Fruit fly (Drosophila melanogaster) whole organism, embryonic: ENCODE measurements around the gene CG42814.
A peak's percentile ranks its signal among the peaks of the same experiment; 100 is the strongest.

Experiments
- Bteb2 ChIP-seq: fragments of 200-800 bp; sonication (Bioruptor generic); optimal IDR thresholded peaks from 2 replicates; lab custom pipeline; 2016; ENCODE audit warnings: missing biosample characterization, missing genetic modification characterization
- CG10431 ChIP-seq: fragments of 200-800 bp; sonication (Bioruptor generic); optimal IDR thresholded peaks from 3 replicates; lab custom pipeline; 2018; ENCODE audit warnings: missing biosample characterization, mild to moderate bottlenecking, missing genetic modification characterization
- CG11085 ChIP-seq: fragments of 200-800 bp; sonication (Bioruptor generic); IDR thresholded peaks from 2 replicates; pipeline ENCODE4 v1.3.6; 2022; ENCODE audit warnings: missing biosample characterization, missing genetic modification characterization
- CG12942 ChIP-seq: fragments of 200-800 bp; sonication (Bioruptor generic); optimal IDR thresholded peaks from 3 replicates; lab custom pipeline; 2016; ENCODE audit warnings: missing biosample characterization, missing genetic modification characterization
- CG14441 ChIP-seq: fragments of 200-800 bp; sonication (Bioruptor generic); IDR thresholded peaks from 2 replicates; pipeline ENCODE4 v1.3.6; 2022; ENCODE audit warnings: missing biosample characterization, missing genetic modification characterization
- CG1529 ChIP-seq: fragments of 200-800 bp; sonication (Bioruptor generic); optimal IDR thresholded peaks from 3 replicates; lab custom pipeline; 2018; ENCODE audit warnings: missing biosample characterization, missing genetic modification characterization
- CG1603 ChIP-seq: fragments of 200-800 bp; sonication (Bioruptor generic); optimal IDR thresholded peaks from 2 replicates; lab custom pipeline; 2019; ENCODE audit warnings: missing biosample characterization, mild to moderate bottlenecking, missing genetic modification characterization, moderate library complexity
- CG17802 ChIP-seq: fragments of 200-800 bp; sonication (Bioruptor generic); optimal IDR thresholded peaks from 2 replicates; lab custom pipeline; 2018; ENCODE audit warnings: missing biosample characterization, mild to moderate bottlenecking, missing genetic modification characterization, moderate library complexity
- CG18476 ChIP-seq: fragments of 200-800 bp; sonication (Bioruptor generic); optimal IDR thresholded peaks from 2 replicates; lab custom pipeline; 2016; ENCODE audit warnings: missing biosample characterization, mild to moderate bottlenecking, missing genetic modification characterization
- CG18619 ChIP-seq: fragments of 200-800 bp; sonication (Bioruptor generic); optimal IDR thresholded peaks from 3 replicates; lab custom pipeline; 2017; ENCODE audit warnings: missing biosample characterization, mild to moderate bottlenecking, missing genetic modification characterization
- CG18764 ChIP-seq: fragments of 200-800 bp; sonication (Bioruptor generic); optimal IDR thresholded peaks from 3 replicates; lab custom pipeline; 2016; ENCODE audit warnings: missing biosample characterization, missing genetic modification characterization
- CG2712 ChIP-seq: fragments of 200-800 bp; optimal IDR thresholded peaks from 3 replicates; lab custom pipeline; 2019; ENCODE audit warnings: missing biosample characterization, mild to moderate bottlenecking, missing genetic modification characterization, moderate library complexity
- CG30403 ChIP-seq: fragments of 200-800 bp; sonication (Bioruptor generic); optimal IDR thresholded peaks from 3 replicates; lab custom pipeline; 2016; ENCODE audit warnings: missing biosample characterization, missing genetic modification characterization
- CG3065 ChIP-seq: fragments of 200-800 bp; sonication (Bioruptor generic); optimal IDR thresholded peaks from 2 replicates; lab custom pipeline; 2016; ENCODE audit warnings: missing biosample characterization, missing genetic modification characterization
- CG3838 ChIP-seq: fragments of 200-800 bp; sonication (Bioruptor generic); optimal IDR thresholded peaks from 3 replicates; lab custom pipeline; 2016; ENCODE audit warnings: missing biosample characterization, missing genetic modification characterization
- CG3847 ChIP-seq: fragments of 200-800 bp; sonication (Bioruptor generic); IDR thresholded peaks from 2 replicates; pipeline ENCODE4 v1.3.6; 2022; ENCODE audit warnings: missing biosample characterization, missing genetic modification characterization
- CG42726 ChIP-seq: fragments of 200-800 bp; sonication (Bioruptor generic); IDR thresholded peaks from 2 replicates; pipeline ENCODE4 v1.3.6; 2022; ENCODE audit warnings: missing biosample characterization, missing genetic modification characterization; ENCODE audit not compliant: partially characterized antibody
- CG4424 ChIP-seq: fragments of 200-800 bp; sonication (Bioruptor generic); optimal IDR thresholded peaks from 3 replicates; lab custom pipeline; 2016; ENCODE audit warnings: missing biosample characterization, missing genetic modification characterization
- CG7928 ChIP-seq: fragments of 200-800 bp; sonication (Bioruptor generic); optimal IDR thresholded peaks from 2 replicates; lab custom pipeline; 2017; ENCODE audit warnings: missing biosample characterization, mild to moderate bottlenecking, missing genetic modification characterization
- Chrac-16 ChIP-seq: fragments of 200-800 bp; sonication (Bioruptor generic); optimal IDR thresholded peaks from 3 replicates; lab custom pipeline; 2016; ENCODE audit warnings: missing biosample characterization, missing genetic modification characterization
- Deaf1 ChIP-seq: fragments of 200-800 bp; optimal IDR thresholded peaks from 3 replicates; lab custom pipeline; 2019; ENCODE audit warnings: missing biosample characterization, mild to moderate bottlenecking, missing genetic modification characterization, moderate library complexity
- Dfd ChIP-seq, 2 experiments: fragments of >200 bp; optimal IDR thresholded peaks; 2 replicates each; lab custom pipeline; 2017; ENCODE audit warnings: missing biosample characterization in 2 of 2, missing genetic modification characterization in 2 of 2
- Dip2 ChIP-seq: fragments of 200-800 bp; sonication (Bioruptor generic); IDR thresholded peaks from 2 replicates; pipeline ENCODE4 v1.3.6; 2022; ENCODE audit warnings: missing biosample characterization, missing genetic modification characterization
- Meics ChIP-seq: fragments of 200-800 bp; sonication (Bioruptor generic); optimal IDR thresholded peaks from 2 replicates; lab custom pipeline; 2017; ENCODE audit warnings: missing biosample characterization, mild to moderate bottlenecking, missing genetic modification characterization
- NK7.1 ChIP-seq: fragments of 200-800 bp; sonication (Bioruptor generic); optimal IDR thresholded peaks from 3 replicates; lab custom pipeline; 2016; ENCODE audit warnings: missing biosample characterization, missing genetic modification characterization
- Neu2 ChIP-seq: fragments of 200-800 bp; sonication (Bioruptor generic); optimal IDR thresholded peaks from 3 replicates; lab custom pipeline; 2016; ENCODE audit warnings: missing biosample characterization, missing genetic modification characterization, borderline replicate concordance
- Sry-δ ChIP-seq: fragments of 200-800 bp; sonication (Bioruptor generic); optimal IDR thresholded peaks from 2 replicates; lab custom pipeline; 2016; ENCODE audit warnings: missing biosample characterization, missing genetic modification characterization
- bbx ChIP-seq: fragments of 200-800 bp; sonication (Bioruptor generic); IDR thresholded peaks from 2 replicates; pipeline ENCODE4 v1.3.6; 2022; ENCODE audit warnings: missing biosample characterization, missing genetic modification characterization; ENCODE audit not compliant: partially characterized antibody
- bcd ChIP-seq: fragments of 200-800 bp; sonication (Bioruptor generic); optimal IDR thresholded peaks from 2 replicates; lab custom pipeline; 2017; ENCODE audit warnings: missing biosample characterization, mild to moderate bottlenecking, missing genetic modification characterization
- cg ChIP-seq: fragments of 200-800 bp; sonication (Bioruptor generic); optimal IDR thresholded peaks from 3 replicates; lab custom pipeline; 2019; ENCODE audit warnings: missing biosample characterization, mild to moderate bottlenecking, missing genetic modification characterization, moderate library complexity
- dan ChIP-seq: fragments of 200-800 bp; sonication (Bioruptor generic); IDR thresholded peaks from 2 replicates; pipeline ENCODE4 v1.3.6; 2022; ENCODE audit warnings: missing biosample characterization, missing genetic modification characterization
- dpn ChIP-seq, 2 experiments: fragments of 200-800 bp; sonication (Bioruptor generic); optimal IDR thresholded peaks; 3 replicates each; lab custom pipeline; 2016; ENCODE audit warnings: missing biosample characterization in 2 of 2, missing genetic modification characterization in 2 of 2
- en ChIP-seq: fragments of 200-800 bp; sonication (Bioruptor generic); optimal IDR thresholded peaks from 2 replicates; lab custom pipeline; 2016; ENCODE audit warnings: missing biosample characterization, missing genetic modification characterization
- ewg ChIP-seq: fragments of 200-800 bp; sonication (Bioruptor generic); optimal IDR thresholded peaks from 3 replicates; lab custom pipeline; 2017; ENCODE audit warnings: mild to moderate bottlenecking, missing biosample characterization, missing genetic modification reagents, missing genetic modification characterization
- fru ChIP-seq: fragments of >200 bp; optimal IDR thresholded peaks from 2 replicates; lab custom pipeline; 2017
- ftz-f1 ChIP-seq: fragments of 200-800 bp; sonication (Bioruptor generic); optimal IDR thresholded peaks from 2 replicates; lab custom pipeline; 2016; ENCODE audit warnings: missing biosample characterization, missing genetic modification characterization
- gem ChIP-seq: fragments of 200-800 bp; sonication (Bioruptor generic); optimal IDR thresholded peaks from 2 replicates; lab custom pipeline; 2019; ENCODE audit warnings: missing biosample characterization, mild to moderate bottlenecking, missing genetic modification characterization, moderate library complexity
- h ChIP-seq: fragments of >200 bp; optimal IDR thresholded peaks from 2 replicates; lab custom pipeline; 2017
- maf-S ChIP-seq: fragments of 200-800 bp; sonication (Bioruptor generic); optimal IDR thresholded peaks from 2 replicates; lab custom pipeline; 2016; ENCODE audit warnings: missing biosample characterization, missing genetic modification characterization
- nerfin-1 ChIP-seq: fragments of 200-800 bp; sonication (Bioruptor generic); optimal IDR thresholded peaks from 3 replicates; lab custom pipeline; 2019; ENCODE audit warnings: missing biosample characterization, mild to moderate bottlenecking, missing genetic modification characterization, moderate library complexity
- org-1 ChIP-seq: fragments of 200-800 bp; sonication (Bioruptor generic); optimal IDR thresholded peaks from 2 replicates; lab custom pipeline; 2017; ENCODE audit warnings: missing biosample characterization, missing genetic modification characterization
- p53 ChIP-seq: fragments of 200-800 bp; sonication (Bioruptor generic); optimal IDR thresholded peaks from 2 replicates; lab custom pipeline; 2016; ENCODE audit warnings: missing biosample characterization, missing genetic modification characterization
- pb ChIP-seq: fragments of 200-800 bp; sonication (Bioruptor generic); optimal IDR thresholded peaks from 3 replicates; lab custom pipeline; 2016; ENCODE audit warnings: missing biosample characterization, missing genetic modification characterization
- peb ChIP-seq: fragments of 200-800 bp; sonication (Bioruptor generic); IDR thresholded peaks from 2 replicates; pipeline ENCODE4 v1.3.6; 2022; ENCODE audit warnings: missing biosample characterization, missing genetic modification characterization
- ranshi ChIP-seq: fragments of 200-800 bp; sonication (Bioruptor generic); IDR thresholded peaks from 2 replicates; pipeline ENCODE4 v1.3.6; 2022; ENCODE audit warnings: missing biosample characterization, missing genetic modification characterization
- sd ChIP-seq: fragments of 200-800 bp; sonication (Bioruptor generic); optimal IDR thresholded peaks from 3 replicates; lab custom pipeline; 2018; ENCODE audit warnings: missing biosample characterization, mild to moderate bottlenecking, missing genetic modification characterization, moderate library complexity
- tin ChIP-seq: fragments of 200-800 bp; sonication (Bioruptor generic); optimal IDR thresholded peaks from 3 replicates; lab custom pipeline; 2016; ENCODE audit warnings: missing biosample characterization, missing genetic modification characterization
- trem ChIP-seq: fragments of 200-800 bp; optimal IDR thresholded peaks from 3 replicates; lab custom pipeline; 2019; ENCODE audit warnings: missing biosample characterization, mild to moderate bottlenecking, missing genetic modification characterization, moderate library complexity
- ttk ChIP-seq: fragments of 200-800 bp; sonication (Bioruptor generic); IDR thresholded peaks from 2 replicates; pipeline ENCODE4 v2.1.2; 2022; ENCODE audit warnings: missing biosample characterization, missing genetic modification characterization
- zen ChIP-seq: fragments of 200-800 bp; sonication (Bioruptor generic); optimal IDR thresholded peaks from 3 replicates; lab custom pipeline; 2018; ENCODE audit warnings: missing biosample characterization, mild to moderate bottlenecking, missing genetic modification characterization, moderate library complexity

Gene CG42814

dm6 chr3R:27253136-27253920, 24.1 kb upstream of the CG42814 start, which contains the start of gene pll (continued):
- peak; percentile 89 for TF ChIP-seq CG3847 (GFP tag; lab: Robert Waterston, UW)
- no peak for TF ChIP-seq h (lab: Kevin White, UChicago)
- peak; percentile 82 for TF ChIP-seq Sry-δ
- peak; percentile 86 for TF ChIP-seq Chrac-16 (GFP tag; lab: Kevin White, UChicago)
- no peak for TF ChIP-seq CG10431 (GFP tag; lab: Kevin White, UChicago)
- TF ChIP-seq dpn (GFP tag; optimal IDR thresholded peaks at IDR 0.05; lab: Kevin White, UChicago): peak; percentile 84 to 90
- peak; percentile 75 for TF ChIP-seq cg (GFP tag; lab: Kevin White, UChicago)
- peak; percentile 83 for TF ChIP-seq peb
- TF ChIP-seq ranshi (GFP tag; lab: Robert Waterston, UW): peak; percentile 77
- TF ChIP-seq CG18476 (GFP tag; lab: Kevin White, UChicago): peak; percentile 70
- TF ChIP-seq CG1603: peak; percentile 71
- TF ChIP-seq Meics: peak; percentile 76
- TF ChIP-seq bcd (GFP tag; lab: Kevin White, UChicago): peak; percentile 71
- no peak for TF ChIP-seq Dip2 (GFP tag; lab: Robert Waterston, UW)
- peak; percentile 68 for TF ChIP-seq CG18619 (GFP tag; lab: Kevin White, UChicago)
- TF ChIP-seq nerfin-1 (tag; lab: Kevin White, UChicago): peak; percentile 53
- peak; percentile 22 for TF ChIP-seq en (GFP tag; lab: Kevin White, UChicago)
- peak; percentile 90 for TF ChIP-seq CG2712
- TF ChIP-seq CG42726 (GFP tag; lab: Robert Waterston, UW): peak; percentile 35; the same call in 1 of the 2 replicates
- no peak for TF ChIP-seq gem (tag; lab: Kevin White, UChicago)
- TF ChIP-seq bbx (GFP tag; lab: Robert Waterston, UW): peak; percentile 48
- peak; percentile 58 for TF ChIP-seq Deaf1 (tag; lab: Kevin White, UChicago)
- TF ChIP-seq Dfd (GFP tag; optimal IDR thresholded peaks at IDR 0.05; lab: Kevin White, UChicago): no peak
- TF ChIP-seq pb (GFP tag; lab: Kevin White, UChicago): no peak
- peak; percentile 77; the same call in 1 of the 2 replicates for TF ChIP-seq CG11085 (GFP tag; lab: Robert Waterston, UW)
- peak; percentile 35 for TF ChIP-seq CG7928 (GFP tag; lab: Kevin White, UChicago)
- TF ChIP-seq p53: peak; percentile 78
- peak; percentile 53 for TF ChIP-seq CG3838
- TF ChIP-seq sd (tag; lab: Kevin White, UChicago): peak; percentile 78
- TF ChIP-seq CG17802 (tag; lab: Kevin White, UChicago): peak; percentile 40
- peak; percentile 81 for TF ChIP-seq Bteb2
- peak; percentile 93 for TF ChIP-seq CG14441 (GFP tag; lab: Robert Waterston, UW)
- no peak for TF ChIP-seq CG1529 (GFP tag; lab: Kevin White, UChicago)
- peak; percentile 66 for TF ChIP-seq CG18764 (GFP tag; lab: Kevin White, UChicago)
- TF ChIP-seq Neu2 (GFP tag; lab: Kevin White, UChicago): no peak
- TF ChIP-seq ttk (GFP tag; lab: Robert Waterston, UW): peak; percentile 84
- TF ChIP-seq dan (GFP tag; lab: Robert Waterston, UW): 0 out of 2 replicates have a peak, but pooled peaks have one; percentile 27
- peak; percentile 93 for TF ChIP-seq trem
- peak; percentile 81 for TF ChIP-seq ewg (GFP tag; lab: Kevin White, UChicago)
- peak; percentile 40 for TF ChIP-seq ftz-f1 (GFP tag; lab: Kevin White, UChicago)
- TF ChIP-seq fru (lab: Kevin White, UChicago): no peak
- peak; percentile 74 for TF ChIP-seq maf-S (GFP tag; lab: Kevin White, UChicago)
- peak; percentile 67 for TF ChIP-seq CG4424
- TF ChIP-seq CG30403: peak; percentile 86
- TF ChIP-seq tin (GFP tag; lab: Kevin White, UChicago): peak; percentile 79
- no peak for TF ChIP-seq NK7.1
- TF ChIP-seq zen: peak; percentile 82
- TF ChIP-seq org-1: peak; percentile 17
- TF ChIP-seq CG3065 (GFP tag; lab: Kevin White, UChicago): peak; percentile 48
- peak; percentile 82 for TF ChIP-seq CG12942
